Fruit fly (Drosophila melanogaster): ENCODE measurements around the gene CG8565.

CG8565 gene

DNA sequence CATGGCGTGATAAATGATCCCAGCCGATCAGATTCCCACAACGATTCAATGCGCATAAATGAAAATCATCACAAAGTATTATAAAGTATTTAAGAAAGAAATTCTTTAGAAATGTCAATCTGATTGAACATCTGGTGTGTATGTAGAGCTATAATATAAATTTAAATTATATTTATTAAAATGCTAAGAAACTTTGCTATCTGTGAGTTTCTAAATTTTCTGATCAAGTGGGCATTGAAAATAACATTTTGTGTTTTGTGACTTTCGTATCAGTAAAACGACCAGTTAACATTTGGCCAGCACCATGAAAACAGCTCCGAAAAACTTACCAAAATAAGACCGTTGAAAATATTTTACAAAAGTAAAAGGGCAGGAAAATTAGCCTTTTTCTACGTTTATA lies at the start of gene CG8565:
Gene CG8565 (plus strand): TSS at position 301 of the 400 bp plus-strand sequence.
- no peak for TF ChIP-seq CG1620 (GFP tag; optimal IDR thresholded peaks at IDR 0.05)
- no peak for TF ChIP-seq CG14711 (tag; optimal IDR thresholded peaks at IDR 0.05)
- no peak for TF ChIP-seq CG11617 (GFP tag; optimal IDR thresholded peaks at IDR 0.05)
- no peak for TF ChIP-seq Hr96 (GFP tag; optimal IDR thresholded peaks at IDR 0.05)
- no peak for TF ChIP-seq CG33017 (tag; optimal IDR thresholded peaks at IDR 0.05)
- no peak for TF ChIP-seq pad (GFP tag; optimal IDR thresholded peaks at IDR 0.05)
- TF ChIP-seq CG7101 (tag; optimal IDR thresholded peaks at IDR 0.05) = no peak
- TF ChIP-seq CG12768 (GFP tag; optimal IDR thresholded peaks at IDR 0.05) = no peak
- no peak for TF ChIP-seq Crg-1 (GFP tag; optimal IDR thresholded peaks at IDR 0.05)
- no peak for TF ChIP-seq ovo (GFP tag; optimal IDR thresholded peaks at IDR 0.05)
- TF ChIP-seq CG7045 (GFP tag; optimal IDR thresholded peaks at IDR 0.05) = no peak
- no peak for TF ChIP-seq bab1 (GFP tag; optimal IDR thresholded peaks at IDR 0.05)
- no peak for TF ChIP-seq tj (GFP tag; optimal IDR thresholded peaks at IDR 0.05)
- TF ChIP-seq cic (GFP tag; optimal IDR thresholded peaks at IDR 0.05) = no peak

DNA sequence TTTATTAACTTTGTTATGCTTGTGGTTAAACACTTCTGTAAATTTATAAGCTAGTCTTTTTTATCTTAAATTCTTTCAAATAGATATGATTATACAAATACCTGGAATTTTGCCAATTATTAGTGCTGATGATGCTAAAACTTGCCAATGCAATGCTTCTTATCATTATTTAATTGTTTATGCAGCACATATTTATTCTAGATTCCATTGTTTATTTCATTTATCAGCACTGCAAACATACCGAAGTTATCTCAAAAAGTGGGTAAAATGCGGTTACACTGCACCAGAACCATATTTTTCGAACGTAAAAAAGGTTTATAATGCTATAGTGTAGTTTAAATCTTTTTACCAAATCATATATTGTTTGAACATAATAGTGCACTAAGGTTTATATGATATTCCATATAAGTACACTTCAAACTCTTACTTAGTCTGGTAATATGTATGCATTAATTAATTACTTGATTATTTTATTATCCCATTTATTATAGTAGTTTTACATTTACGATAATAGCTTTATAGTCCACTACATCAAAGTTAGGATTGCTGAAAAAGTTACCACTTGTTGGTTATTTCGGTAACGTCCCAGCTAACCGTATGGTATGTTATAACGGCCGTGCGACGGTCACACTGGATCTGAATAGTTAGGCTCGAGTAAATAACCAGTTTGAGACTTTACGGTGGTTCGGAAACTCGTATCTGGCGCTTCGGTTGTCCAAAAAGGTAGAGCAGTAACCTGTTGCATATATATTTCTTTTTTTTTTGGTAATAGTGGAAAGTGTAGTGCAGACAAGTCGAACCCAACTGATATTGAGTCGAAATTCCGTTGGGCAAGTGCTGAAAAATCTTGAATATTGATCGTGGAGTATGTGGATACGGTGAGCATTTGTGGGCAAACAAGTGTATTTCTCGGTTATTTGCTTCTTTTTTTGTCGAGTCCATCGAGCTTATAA lies 49.1 kb upstream of the CG8565 start, which contains the start of gene Rhp:
Gene Rhp (plus strand): TSS at position 663 of the 953 bp plus-strand sequence.
- TF ChIP-seq Clk (GFP tag; optimal IDR thresholded peaks at IDR 0.05) (no peak), tj (GFP tag; optimal IDR thresholded peaks at IDR 0.05) (peak; percentile 68), Crg-1 (GFP tag; optimal IDR thresholded peaks at IDR 0.05) (peak; percentile 51), toe (GFP tag; optimal IDR thresholded peaks at IDR 0.05) (no peak), bab1 (GFP tag; optimal IDR thresholded peaks at IDR 0.05) (peak; percentile 24), CG33017 (tag; optimal IDR thresholded peaks at IDR 0.05) (peak; percentile 41), CG12768 (GFP tag; optimal IDR thresholded peaks at IDR 0.05) (peak; percentile 45), CG7101 (tag; optimal IDR thresholded peaks at IDR 0.05) (peak; percentile 88), CG11617 (GFP tag; optimal IDR thresholded peaks at IDR 0.05) (peak; percentile 62), pad (GFP tag; optimal IDR thresholded peaks at IDR 0.05) (peak; percentile 48), CG7045 (GFP tag; optimal IDR thresholded peaks at IDR 0.05) (peak; percentile 33), cnc (optimal IDR thresholded peaks at IDR 0.05) (no peak), cic (GFP tag; optimal IDR thresholded peaks at IDR 0.05) (peak; percentile 70), Mnt (GFP tag; optimal IDR thresholded peaks at IDR 0.05) (peak; percentile 47), Hr96 (GFP tag; optimal IDR thresholded peaks at IDR 0.05) (no peak), kay (GFP tag; ENCODE audit: borderline replicate concordance) (no peak), CG1620 (GFP tag; optimal IDR thresholded peaks at IDR 0.05) (peak; percentile 20), CG14711 (tag; optimal IDR thresholded peaks at IDR 0.05) (peak; percentile 62), ovo (GFP tag; optimal IDR thresholded peaks at IDR 0.05) (peak; percentile 29), CG5204 (GFP tag; optimal IDR thresholded peaks at IDR 0.05) (no peak)

- TF ChIP-seq toe (GFP tag; optimal IDR thresholded peaks at IDR 0.05) = peak; percentile 34
These were observed 41.6 kb upstream of the CG8565 start, which contains the start of gene sordd1 for dm6 chrX:15795951-15796443. Gene sordd1 (minus strand): TSS chrX:15796028.

DNA sequence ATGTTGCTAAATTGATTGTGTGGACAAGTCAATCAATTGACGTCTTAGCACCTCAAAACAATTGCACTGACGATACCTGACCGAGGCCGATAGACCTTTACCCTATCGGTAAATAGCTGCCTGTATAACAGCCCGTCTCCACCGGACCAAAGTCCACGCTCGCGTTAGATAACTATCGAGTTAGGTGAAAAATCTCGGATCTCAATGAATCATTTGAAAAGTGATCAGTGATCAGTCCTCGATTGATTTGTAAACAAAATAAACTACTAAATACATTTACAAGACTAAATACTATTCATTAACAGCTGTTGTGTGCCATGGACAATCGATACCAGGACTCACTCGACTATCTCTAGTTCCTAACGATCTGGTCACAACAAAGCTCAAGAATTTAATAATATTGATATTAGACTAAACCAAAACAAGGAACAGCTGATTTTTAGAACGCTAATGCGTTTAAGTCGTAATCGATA lies 38.5 kb upstream of the CG8565 start, which contains the start of the genes sordd2 and CG15602:
Gene sordd2 (minus strand): TSS at position 78 of the 473 bp plus-strand sequence.
Gene CG15602 (plus strand): TSS at position 342 of the 473 bp plus-strand sequence.
- TF ChIP-seq toe (GFP tag; optimal IDR thresholded peaks at IDR 0.05) (peak; percentile 13), kay (GFP tag; ENCODE audit: borderline replicate concordance) (peak; percentile 57)

DNA sequence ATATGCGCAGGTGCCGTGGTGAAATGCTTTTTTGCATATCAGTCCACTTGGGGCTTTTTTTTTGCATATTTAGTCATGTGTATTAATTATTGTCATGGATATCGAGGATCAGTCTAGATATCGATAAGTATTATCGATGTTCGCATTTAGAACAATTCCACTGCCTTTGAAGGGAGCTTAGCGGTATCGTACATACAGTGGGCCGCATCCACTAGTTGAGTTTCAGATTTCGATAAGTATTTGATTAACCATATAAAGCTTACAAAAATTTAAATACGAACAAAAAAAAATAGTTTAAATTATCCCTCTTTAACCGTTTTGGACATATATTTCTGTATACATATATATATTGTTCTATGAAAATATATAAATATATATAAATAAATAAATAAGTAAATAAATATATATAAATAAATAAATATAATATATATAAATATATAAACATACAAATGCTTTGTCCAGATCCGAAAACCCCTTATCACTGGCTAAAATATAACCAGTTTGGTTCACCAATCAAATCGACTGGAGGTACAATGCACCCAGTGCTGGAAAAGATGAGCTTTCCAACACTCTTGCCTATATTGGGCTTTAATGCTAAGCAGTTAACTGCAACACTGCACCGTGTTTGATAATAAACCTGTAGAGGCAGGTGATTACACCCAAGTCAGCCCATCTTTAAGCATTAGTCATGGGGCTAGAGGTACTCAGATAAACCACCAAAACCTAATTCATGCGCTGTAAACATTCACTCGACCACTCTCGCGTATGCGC lies 34.6 kb upstream of the CG8565 start:
- TF ChIP-seq toe (GFP tag; optimal IDR thresholded peaks at IDR 0.05) (no peak), CG11617 (GFP tag; optimal IDR thresholded peaks at IDR 0.05) (peak; percentile 34), pad (GFP tag; optimal IDR thresholded peaks at IDR 0.05) (peak; percentile 6), CG14711 (tag; optimal IDR thresholded peaks at IDR 0.05) (peak; percentile 54), cnc (optimal IDR thresholded peaks at IDR 0.05) (no peak), tj (GFP tag; optimal IDR thresholded peaks at IDR 0.05) (no peak), CG7101 (tag; optimal IDR thresholded peaks at IDR 0.05) (peak; percentile 67), CG33017 (tag; optimal IDR thresholded peaks at IDR 0.05) (no peak), Crg-1 (GFP tag; optimal IDR thresholded peaks at IDR 0.05) (no peak), bab1 (GFP tag; optimal IDR thresholded peaks at IDR 0.05) (peak; percentile 37), ovo (GFP tag; optimal IDR thresholded peaks at IDR 0.05) (no peak), CG1620 (GFP tag; optimal IDR thresholded peaks at IDR 0.05) (peak; percentile 22), CG5204 (GFP tag; optimal IDR thresholded peaks at IDR 0.05) (no peak), Mnt (GFP tag; optimal IDR thresholded peaks at IDR 0.05) (no peak)
